Worm (Caenorhabditis elegans) whole organism, L1 larva: ENCODE measurements around the gene btb-2.

Experiments
- C04F5.9 ChIP-seq: sonication (generic microtip); optimal IDR thresholded peaks from 2 replicates; lab custom pipeline; 2016; ENCODE audit warnings: missing genetic modification characterization, missing compliant biosample characterization
- C16A3.4 ChIP-seq: fragments of 150-350 bp; optimal IDR thresholded peaks from 2 replicates; lab custom pipeline; 2014; ENCODE audit warnings: missing biosample characterization, missing genetic modification characterization
- C34B4.2 ChIP-seq: sonication (generic microtip); optimal IDR thresholded peaks from 2 replicates; lab custom pipeline; 2017; ENCODE audit warnings: mild to moderate bottlenecking, missing genetic modification characterization, missing compliant biosample characterization
- Y116A8C.19 ChIP-seq: sonication (generic microtip); optimal IDR thresholded peaks from 2 replicates; lab custom pipeline; 2016; ENCODE audit warnings: missing compliant biosample characterization, missing genetic modification characterization, borderline replicate concordance
- ama-1 ChIP-seq: fragments of 150-350 bp; optimal IDR thresholded peaks from 2 replicates; lab custom pipeline; 2014
- blmp-1 ChIP-seq: fragments of 150-350 bp; optimal IDR thresholded peaks from 2 replicates; lab custom pipeline; 2014; ENCODE audit warnings: missing biosample characterization, missing genetic modification characterization
- ceh-63 ChIP-seq: fragments of 200-800 bp; sonication (Bioruptor generic); optimal IDR thresholded peaks from 2 replicates; lab custom pipeline; 2018; ENCODE audit warnings: mild to moderate bottlenecking, missing genetic modification characterization, missing compliant biosample characterization
- ceh-90 ChIP-seq: sonication (generic microtip); optimal IDR thresholded peaks from 2 replicates; lab custom pipeline; 2016; ENCODE audit warnings: missing genetic modification characterization, missing compliant biosample characterization
- dpl-1 ChIP-seq, 3 experiments: fragments of 150-350 bp in 2 of 3; sonication (generic microtip) in 1 of 3; optimal IDR thresholded peaks; 2 replicates each; lab custom pipeline; 2014 to 2017; ENCODE audit warnings: missing biosample characterization in 3 of 3, missing genetic modification characterization in 3 of 3, missing genetic modification reagents in 3 of 3
- dsc-1 ChIP-seq: sonication (generic microtip); optimal IDR thresholded peaks from 2 replicates; lab custom pipeline; 2016; ENCODE audit warnings: mild to moderate bottlenecking, missing genetic modification characterization, missing compliant biosample characterization
- efl-1 ChIP-seq, 4 experiments: fragments of 150-350 bp; optimal IDR thresholded peaks in 3 of 4; peaks in 1 of 4; 1 replicate in 1 of 4; 2 replicates in 3 of 4; lab custom pipeline; 2014; ENCODE audit warnings: missing biosample characterization in 2 of 4, missing genetic modification characterization in 2 of 4, missing genetic modification reagents in 2 of 4
- egl-13 ChIP-seq: sonication (generic microtip); optimal IDR thresholded peaks from 2 replicates; lab custom pipeline; 2016; ENCODE audit warnings: missing genotype, missing genetic modification reagents, missing genetic modification characterization, missing compliant biosample characterization
- elt-2 ChIP-seq: sonication (generic microtip); optimal IDR thresholded peaks from 2 replicates; lab custom pipeline; 2016; ENCODE audit warnings: missing genetic modification characterization, mild to moderate bottlenecking, inconsistent platforms, missing compliant biosample characterization, missing genetic modification reagents
- ets-5 ChIP-seq: fragments of 200-800 bp; sonication (Bioruptor generic); IDR thresholded peaks from 2 replicates; pipeline ENCODE4 v1.3.6; 2022; ENCODE audit warnings: missing genetic modification characterization, missing compliant biosample characterization
- fkh-10 ChIP-seq: sonication (generic microtip); optimal IDR thresholded peaks from 2 replicates; lab custom pipeline; 2017; ENCODE audit warnings: missing biosample characterization, missing genetic modification reagents, missing genetic modification characterization
- fkh-8 ChIP-seq: sonication (generic microtip); optimal IDR thresholded peaks from 2 replicates; lab custom pipeline; 2016; ENCODE audit warnings: mild to moderate bottlenecking, missing genetic modification characterization, missing compliant biosample characterization
- grh-1 ChIP-seq: fragments of 200-800 bp; sonication (Bioruptor generic); IDR thresholded peaks from 2 replicates; pipeline ENCODE4 v1.3.6; 2022; ENCODE audit warnings: missing genetic modification reagents, missing genetic modification characterization, missing compliant biosample characterization
- hpl-2 ChIP-seq: fragments of 150-350 bp; optimal IDR thresholded peaks from 2 replicates; lab custom pipeline; 2014; ENCODE audit warnings: missing biosample characterization, missing genetic modification reagents, missing genetic modification characterization
- lin-14 ChIP-seq: fragments of 200-800 bp; sonication (Bioruptor generic); optimal IDR thresholded peaks from 2 replicates; lab custom pipeline; 2018; ENCODE audit warnings: mild to moderate bottlenecking, missing genetic modification characterization, moderate library complexity, missing compliant biosample characterization
- lin-35 ChIP-seq, 2 experiments: fragments of 150-350 bp; optimal IDR thresholded peaks; 2 replicates each; lab custom pipeline; 2014; ENCODE audit warnings: missing biosample characterization in 2 of 2, missing genetic modification characterization in 2 of 2, missing genetic modification reagents in 2 of 2
- lin-39 ChIP-seq: fragments of 150-350 bp; optimal IDR thresholded peaks from 2 replicates; lab custom pipeline; 2014; ENCODE audit warnings: missing biosample characterization, missing genetic modification reagents, missing genetic modification characterization
- lir-3 ChIP-seq: sonication (generic microtip); optimal IDR thresholded peaks from 2 replicates; lab custom pipeline; 2016; ENCODE audit warnings: mild to moderate bottlenecking, missing genetic modification characterization, moderate library complexity, missing compliant biosample characterization; ENCODE audit not compliant: poor library complexity
- lsy-2 ChIP-seq, 2 experiments: fragments of 150-350 bp; optimal IDR thresholded peaks; 2 replicates each; lab custom pipeline; 2014; ENCODE audit warnings: missing biosample characterization in 2 of 2, missing genetic modification characterization in 2 of 2
- mab-9 ChIP-seq: fragments of 200-800 bp; sonication (Bioruptor generic); IDR thresholded peaks from 2 replicates; pipeline ENCODE4 v1.3.6; 2022; ENCODE audit warnings: missing genetic modification reagents, missing genetic modification characterization, missing compliant biosample characterization
- mdl-1 ChIP-seq, 2 experiments: fragments of 150-350 bp; optimal IDR thresholded peaks; 2 replicates each; lab custom pipeline; 2014 to 2017; ENCODE audit warnings: missing biosample characterization in 2 of 2, missing genetic modification characterization in 2 of 2, inconsistent platforms in 1 of 2
- mep-1 ChIP-seq: fragments of 150-350 bp; optimal IDR thresholded peaks from 2 replicates; lab custom pipeline; 2014; ENCODE audit warnings: missing biosample characterization, missing genetic modification characterization
- nhr-11 ChIP-seq: fragments of 150-350 bp; optimal IDR thresholded peaks from 2 replicates; lab custom pipeline; 2014; ENCODE audit warnings: missing biosample characterization, missing genetic modification characterization
- nhr-12 ChIP-seq: sonication (generic microtip); optimal IDR thresholded peaks from 2 replicates; lab custom pipeline; 2017; ENCODE audit warnings: missing biosample characterization, missing genetic modification characterization
- nhr-19 ChIP-seq: fragments of 200-800 bp; sonication (Bioruptor generic); conservative IDR thresholded peaks from 2 replicates; pipeline ENCODE4 v1.3.6; 2022; ENCODE audit warnings: missing genetic modification characterization, missing compliant biosample characterization
- nhr-20 ChIP-seq: sonication (generic microtip); optimal IDR thresholded peaks from 2 replicates; lab custom pipeline; 2016; ENCODE audit warnings: mild to moderate bottlenecking, missing genetic modification characterization, missing compliant biosample characterization
- nhr-237 ChIP-seq: fragments of 150-350 bp; optimal IDR thresholded peaks from 2 replicates; lab custom pipeline; 2014; ENCODE audit warnings: missing biosample characterization, missing genetic modification characterization
- nhr-47 ChIP-seq: sonication (generic microtip); optimal IDR thresholded peaks from 2 replicates; lab custom pipeline; 2016; ENCODE audit warnings: mild to moderate bottlenecking, missing genetic modification characterization, moderate library complexity, missing compliant biosample characterization
- nhr-71 ChIP-seq: sonication (generic microtip); optimal IDR thresholded peaks from 2 replicates; lab custom pipeline; 2016; ENCODE audit warnings: mild to moderate bottlenecking, missing genetic modification characterization, moderate library complexity, missing compliant biosample characterization
- nhr-77 ChIP-seq: fragments of 150-350 bp; optimal IDR thresholded peaks from 2 replicates; lab custom pipeline; 2014; ENCODE audit warnings: missing biosample characterization, missing genetic modification characterization
- nhr-85 ChIP-seq: sonication (generic microtip); peaks from one replicate; lab custom pipeline; 2016; ENCODE audit warnings: missing genetic modification characterization, inconsistent platforms, missing compliant biosample characterization
- pag-3 ChIP-seq: sonication (generic microtip); optimal IDR thresholded peaks from 2 replicates; lab custom pipeline; 2017; ENCODE audit warnings: missing genetic modification characterization, mild to moderate bottlenecking, missing compliant biosample characterization, antibody characterized with exemption, borderline replicate concordance; ENCODE audit not compliant: insufficient read depth
- pax-3 ChIP-seq: fragments of 200-800 bp; sonication (Bioruptor generic); optimal IDR thresholded peaks from 2 replicates; lab custom pipeline; 2018; ENCODE audit warnings: mild to moderate bottlenecking, missing genetic modification characterization, moderate library complexity, missing compliant biosample characterization
- pqm-1 ChIP-seq: sonication (generic microtip); optimal IDR thresholded peaks from 3 replicates; lab custom pipeline; 2017; ENCODE audit warnings: missing biosample characterization, missing genetic modification characterization
- rnt-1 ChIP-seq: sonication (generic microtip); optimal IDR thresholded peaks from 2 replicates; lab custom pipeline; 2016; ENCODE audit warnings: mild to moderate bottlenecking, missing genetic modification characterization, moderate library complexity, missing compliant biosample characterization
- snpc-4 ChIP-seq: fragments of 150-350 bp; optimal IDR thresholded peaks from 2 replicates; lab custom pipeline; 2014; ENCODE audit warnings: missing biosample characterization, missing genetic modification characterization
- snu-23 ChIP-seq: sonication (generic microtip); optimal IDR thresholded peaks from 2 replicates; lab custom pipeline; 2016; ENCODE audit warnings: missing genetic modification characterization, missing compliant biosample characterization
- sup-37 ChIP-seq: fragments of 200-800 bp; sonication (Bioruptor generic); optimal IDR thresholded peaks from 2 replicates; lab custom pipeline; 2018; ENCODE audit warnings: mild to moderate bottlenecking, missing genetic modification characterization, missing compliant biosample characterization
- swsn-7 ChIP-seq: sonication (generic microtip); optimal IDR thresholded peaks from 2 replicates; lab custom pipeline; 2016; ENCODE audit warnings: missing genetic modification characterization, missing compliant biosample characterization
- unc-130 ChIP-seq: fragments of 150-350 bp; optimal IDR thresholded peaks from 2 replicates; lab custom pipeline; 2017; ENCODE audit warnings: missing biosample characterization, missing genetic modification characterization, inconsistent platforms
- unc-30 ChIP-seq: sonication (generic microtip); optimal IDR thresholded peaks from 2 replicates; lab custom pipeline; 2017; ENCODE audit warnings: missing biosample characterization, missing genetic modification characterization
- unc-62 ChIP-seq: fragments of 150-350 bp; optimal IDR thresholded peaks from 2 replicates; lab custom pipeline; 2014; ENCODE audit warnings: missing biosample characterization, missing genetic modification reagents, missing genetic modification characterization
- vab-15 ChIP-seq: sonication (generic microtip); optimal IDR thresholded peaks from 2 replicates; lab custom pipeline; 2017; ENCODE audit warnings: missing genotype, mild to moderate bottlenecking, missing genetic modification characterization, missing compliant biosample characterization
- xbp-1 ChIP-seq: sonication (generic microtip); optimal IDR thresholded peaks from 2 replicates; lab custom pipeline; 2016; ENCODE audit warnings: missing genetic modification characterization, missing compliant biosample characterization
- zip-4 ChIP-seq: fragments of 200-800 bp; sonication (Bioruptor generic); optimal IDR thresholded peaks from 2 replicates; lab custom pipeline; 2018; ENCODE audit warnings: mild to moderate bottlenecking, missing genetic modification characterization, moderate library complexity, missing compliant biosample characterization
- ztf-11 ChIP-seq, 2 experiments: sonication (generic microtip); optimal IDR thresholded peaks; 2 replicates each; lab custom pipeline; 2016 to 2017; ENCODE audit warnings: missing genetic modification characterization in 2 of 2, missing biosample characterization in 1 of 2, missing compliant biosample characterization in 1 of 2

The btb-2 gene

ce11 chrII:6448189-6448588, 46.4 kb downstream of the btb-2 start (continued):
- TF ChIP-seq nhr-11 (tag; lab: Kevin White, UChicago) = no peak
- no peak for TF ChIP-seq nhr-12 (tag; lab: Kevin White, UChicago)
- no peak for TF ChIP-seq nhr-77
- no peak for TF ChIP-seq lin-39 (tag; lab: Kevin White, UChicago)
- no peak for TF ChIP-seq ceh-90 (tag; lab: Kevin White, UChicago)
- no peak for TF ChIP-seq mep-1 (tag; lab: Kevin White, UChicago)
- TF ChIP-seq pqm-1 (tag; lab: Kevin White, UChicago) = no peak
- no peak for TF ChIP-seq Y116A8C.19
- TF ChIP-seq nhr-85 (tag; lab: Kevin White, UChicago) = no peak

- no peak for TF ChIP-seq dsc-1 (tag; lab: Kevin White, UChicago)
- TF ChIP-seq vab-15 (tag; lab: Kevin White, UChicago) = no peak
- TF ChIP-seq nhr-47 (tag; lab: Kevin White, UChicago) = no peak
- TF ChIP-seq nhr-237 = no peak
- TF ChIP-seq lsy-2 (tag; optimal IDR thresholded peaks at IDR 0.05; lab: Kevin White, UChicago) = no peak
- TF ChIP-seq xbp-1 (tag; lab: Kevin White, UChicago) = no peak
- peak; percentile 75 for TF ChIP-seq nhr-20 (tag; lab: Kevin White, UChicago)
- no peak for TF ChIP-seq fkh-10 (GFP tag; lab: Kevin White, UChicago)
- no peak for TF ChIP-seq unc-130 (tag; lab: Kevin White, UChicago)
- peak in 1 of 2 experiments; percentile 27 for TF ChIP-seq lin-35 (GFP tag; optimal IDR thresholded peaks at IDR 0.05; lab: Kevin White, UChicago)
- TF ChIP-seq C16A3.4 (tag; lab: Kevin White, UChicago) = no peak
- no peak for TF ChIP-seq pax-3 (tag; lab: Kevin White, UChicago)
- no peak for TF ChIP-seq ets-5
- TF ChIP-seq nhr-11 (tag; lab: Kevin White, UChicago) = no peak
- no peak for TF ChIP-seq ama-1 (lab: Kevin White, UChicago)
- peak; percentile 20 for TF ChIP-seq nhr-71 (tag; lab: Kevin White, UChicago)
- TF ChIP-seq pqm-1 (tag; lab: Kevin White, UChicago) = no peak
- no peak for TF ChIP-seq C34B4.2 (tag; lab: Kevin White, UChicago)
- no peak for TF ChIP-seq ceh-63 (GFP tag; lab: Kevin White, UChicago)
- no peak for TF ChIP-seq egl-13 (tag; lab: Kevin White, UChicago)
- no peak for TF ChIP-seq sup-37 (GFP tag; lab: Kevin White, UChicago)
- no peak for TF ChIP-seq ztf-11 (tag; optimal IDR thresholded peaks at IDR 0.05; lab: Kevin White, UChicago)
- no peak for TF ChIP-seq efl-1 (optimal IDR thresholded peaks at IDR 0.05; lab: Kevin White, UChicago)
- TF ChIP-seq efl-1 (GFP tag; optimal IDR thresholded peaks at IDR 0.05 in 1 of 2; lab: Kevin White, UChicago) = peak in 1 of 2 experiments; percentile 83
- no peak for TF ChIP-seq lir-3 (tag; lab: Kevin White, UChicago)
- TF ChIP-seq unc-62 = no peak
- TF ChIP-seq zip-4 = no peak
- TF ChIP-seq nhr-19 (GFP tag; lab: Robert Waterston, UW) = no peak
- TF ChIP-seq swsn-7 (tag; lab: Kevin White, UChicago) = no peak
- TF ChIP-seq nhr-85 (tag; lab: Kevin White, UChicago) = peak; percentile 65
- no peak for TF ChIP-seq fkh-8 (tag; lab: Kevin White, UChicago)
- no peak for TF ChIP-seq grh-1 (GFP tag; lab: Robert Waterston, UW)
- peak; percentile 45 for TF ChIP-seq elt-2 (tag; lab: Kevin White, UChicago)
- TF ChIP-seq hpl-2 (GFP tag; lab: Kevin White, UChicago) = no peak
- TF ChIP-seq snu-23 (GFP tag; lab: Kevin White, UChicago) = peak; percentile 17
- TF ChIP-seq lin-14 (GFP tag; lab: Kevin White, UChicago) = peak; percentile 48
- no peak for TF ChIP-seq mab-9 (GFP tag; lab: Robert Waterston, UW)
- no peak for TF ChIP-seq unc-30 (tag; lab: Kevin White, UChicago)
- TF ChIP-seq mdl-1 (tag; optimal IDR thresholded peaks at IDR 0.05; lab: Kevin White, UChicago) = no peak
- TF ChIP-seq snpc-4 (tag; lab: Kevin White, UChicago) = no peak
- TF ChIP-seq blmp-1 (tag; lab: Kevin White, UChicago) = no peak
- no peak for TF ChIP-seq dpl-1 (GFP tag; optimal IDR thresholded peaks at IDR 0.05; lab: Kevin White, UChicago)
- no peak for TF ChIP-seq C04F5.9 (tag; lab: Kevin White, UChicago)
- TF ChIP-seq pag-3 (tag; lab: Kevin White, UChicago) = no peak
- no peak for TF ChIP-seq rnt-1 (tag; lab: Kevin White, UChicago)
Measured at ce11 chrII:6448656-6449055, 46.9 kb downstream of the btb-2 start.
